Worm (Caenorhabditis elegans) whole organism, late embryonic: ENCODE data around the gene T26A8.4.

ENCODE experiments used
- ama-1 ChIP-seq: fragments of 150-350 bp; optimal IDR thresholded peaks from 2 replicates; lab custom pipeline; 2014
- nfya-1 ChIP-seq: sonication (generic microtip); optimal IDR thresholded peaks from 2 replicates; lab custom pipeline; 2017; ENCODE audit warnings: missing genetic modification characterization, mild to moderate bottlenecking, missing compliant biosample characterization, antibody characterized with exemption, moderate library complexity
- nhr-11 ChIP-seq: fragments of 150-350 bp; optimal IDR thresholded peaks from 2 replicates; lab custom pipeline; 2014; ENCODE audit warnings: missing biosample characterization, missing genetic modification characterization
- ztf-16 ChIP-seq: sonication (generic microtip); optimal IDR thresholded peaks from 2 replicates; lab custom pipeline; 2017; ENCODE audit warnings: missing genetic modification characterization, missing compliant biosample characterization

DNA sequence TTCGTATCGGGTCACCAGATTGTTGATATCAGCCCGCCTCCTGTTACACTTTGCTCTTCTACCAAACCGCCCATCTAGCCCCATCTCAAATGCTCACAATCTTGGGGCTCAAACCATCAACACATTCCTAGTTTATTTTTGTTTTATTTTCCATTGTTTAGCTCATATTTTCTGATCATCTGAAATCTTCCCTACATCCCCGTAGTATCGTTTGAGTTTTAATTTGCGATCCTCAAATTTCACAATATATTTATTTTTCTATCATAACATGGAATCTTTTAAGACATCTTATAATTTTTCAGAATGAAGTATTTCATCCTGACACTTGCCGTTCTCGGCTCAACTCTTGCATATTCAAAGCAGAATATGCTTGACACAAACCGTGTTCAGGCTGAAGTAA is 44.2 kb upstream of the T26A8.4 start, which contains the start of gene spp-10:
- TF ChIP-seq nhr-11 (tag; lab: Kevin White, UChicago): no peak
- TF ChIP-seq ama-1 (lab: Kevin White, UChicago): no peak
- no peak for TF ChIP-seq ztf-16 (tag; lab: Kevin White, UChicago)
- no peak for TF ChIP-seq nfya-1 (tag; lab: Kevin White, UChicago)
